Worm (Caenorhabditis elegans): ENCODE measurements around the gene T03F6.9.

T03F6.9 gene

DNA sequence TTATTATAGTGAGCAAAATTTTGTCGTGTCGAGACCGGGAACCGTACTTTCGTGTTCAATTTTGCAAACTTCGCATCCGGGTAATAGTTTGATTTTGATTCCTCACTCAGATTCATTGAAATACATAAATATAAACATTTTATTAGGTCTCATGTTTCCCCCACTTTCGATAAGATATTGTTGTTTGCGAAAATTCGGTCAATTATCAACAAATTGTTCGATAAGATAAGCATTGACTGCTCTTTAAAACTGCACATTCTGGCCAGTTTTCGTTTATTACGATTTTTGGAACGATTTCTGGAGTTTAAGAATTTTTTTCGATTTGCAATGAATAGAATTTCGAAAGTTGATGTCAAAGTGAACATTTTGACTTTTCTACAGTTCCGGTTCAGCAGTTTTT, 17.7 kb upstream of the T03F6.9 start:
- TF ChIP-seq K11D2.4 (GFP tag; IDR thresholded peaks at IDR 0.05) (no peak), Y53G8AR.9 (GFP tag; conservative IDR thresholded peaks at IDR 0.05) (no peak), nhr-80 (tag; optimal IDR thresholded peaks at IDR 0.05) (peak; percentile 43)

DNA sequence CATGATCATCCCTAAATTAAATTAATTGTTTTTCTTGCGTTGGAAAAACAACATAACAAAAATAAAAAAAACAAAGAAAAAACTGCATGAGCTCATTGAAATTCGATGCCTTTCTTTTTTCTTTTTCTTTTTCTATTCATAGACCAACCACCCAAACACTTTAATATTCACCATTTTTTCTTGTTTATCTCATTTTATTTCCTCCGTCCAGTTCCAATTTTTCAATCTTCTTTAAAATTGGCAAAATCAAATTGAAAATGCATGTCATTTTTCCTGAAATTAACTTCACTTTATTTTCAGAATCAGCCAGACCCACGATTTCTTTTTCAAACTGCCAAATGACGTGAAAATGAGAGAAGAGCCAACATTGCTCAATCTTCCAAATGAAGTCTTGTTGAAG, 15.0 kb upstream of the T03F6.9 start, which contains the start of gene T03F6.4:
TSS of gene T03F6.4 (plus strand) at position 301 of the 400 bp plus-strand sequence.
- TF ChIP-seq Y95B8A.8 (GFP tag; IDR thresholded peaks at IDR 0.05) (no peak), ztf-3 (GFP tag; optimal IDR thresholded peaks at IDR 0.05) (no peak), unc-130 (GFP tag; optimal IDR thresholded peaks at IDR 0.05) (no peak), ceh-27 (GFP tag; optimal IDR thresholded peaks at IDR 0.05) (no peak), die-1 (tag; optimal IDR thresholded peaks at IDR 0.05) (no peak), pbrm-1 (GFP tag; IDR thresholded peaks at IDR 0.05) (no peak)

DNA sequence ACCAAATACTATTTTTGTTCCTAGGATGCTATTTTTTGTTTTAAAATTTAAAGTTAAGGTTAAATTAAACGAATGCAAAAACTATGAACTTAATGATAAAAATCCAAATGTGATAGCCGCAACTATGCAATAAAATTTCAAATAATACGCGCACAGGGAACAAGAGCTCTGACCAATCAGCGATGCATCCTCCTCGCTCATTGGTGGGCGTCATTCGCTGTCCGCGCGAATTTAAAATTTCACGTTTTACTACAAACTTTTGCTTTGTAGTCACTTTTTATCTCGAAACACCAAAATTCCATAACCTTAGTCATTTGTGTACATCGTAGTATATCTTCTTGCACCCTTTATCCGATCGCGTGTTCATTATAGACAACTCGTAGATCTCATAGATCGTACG, 12.3 kb upstream of the T03F6.9 start:
- no peak for TF ChIP-seq ceh-27 (GFP tag; optimal IDR thresholded peaks at IDR 0.05)
- TF ChIP-seq somi-1 (GFP tag; optimal IDR thresholded peaks at IDR 0.05) = no peak
- no peak for TF ChIP-seq repo-1 (tag; optimal IDR thresholded peaks at IDR 0.05)
- no peak for TF ChIP-seq F52B5.7 (tag; optimal IDR thresholded peaks at IDR 0.05)
- TF ChIP-seq mes-4 (tag; optimal IDR thresholded peaks at IDR 0.05) = no peak
- TF ChIP-seq cebp-2 (GFP tag; IDR thresholded peaks at IDR 0.05) = no peak
- no peak for TF ChIP-seq F33H1.4 (GFP tag; IDR thresholded peaks at IDR 0.05)
- TF ChIP-seq Y56A3A.18 (GFP tag; IDR thresholded peaks at IDR 0.05) = no peak
- TF ChIP-seq F49E8.2 (tag; optimal IDR thresholded peaks at IDR 0.05; ENCODE audit: insufficient read depth) = no peak
- TF ChIP-seq lin-26 (GFP tag; IDR thresholded peaks at IDR 0.05) = no peak
- no peak for TF ChIP-seq nhr-80 (tag; optimal IDR thresholded peaks at IDR 0.05)
- no peak for TF ChIP-seq fkh-3 (tag; optimal IDR thresholded peaks at IDR 0.05)
- no peak for TF ChIP-seq ZK185.1 (tag; optimal IDR thresholded peaks at IDR 0.05; ENCODE audit: poor library complexity, severe bottlenecking)

DNA sequence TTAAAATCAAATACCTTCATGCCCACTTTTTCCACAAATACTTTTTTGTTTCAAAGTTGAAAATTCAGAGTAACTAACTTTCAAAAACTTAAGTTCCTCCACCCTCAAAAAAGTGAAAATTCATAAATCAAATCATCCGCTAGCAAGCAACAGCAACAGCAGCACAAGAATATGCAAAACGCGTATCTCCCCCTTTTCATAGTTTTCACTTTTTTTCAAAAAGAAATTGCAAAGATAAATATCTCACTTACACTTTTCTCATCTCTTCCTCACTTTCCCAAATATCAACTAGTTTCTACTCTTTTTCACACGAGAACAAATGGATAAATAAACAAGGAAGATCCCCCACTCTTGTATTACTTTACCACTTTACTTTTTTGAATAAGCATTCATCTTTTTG, 10.8 kb upstream of the T03F6.9 start:
- no peak for TF ChIP-seq athp-1 (tag; optimal IDR thresholded peaks at IDR 0.05)
- TF ChIP-seq hmg-20 (GFP tag; IDR thresholded peaks at IDR 0.05) = no peak
- no peak for TF ChIP-seq repo-1 (tag; optimal IDR thresholded peaks at IDR 0.05)
- TF ChIP-seq ceh-79 (tag; optimal IDR thresholded peaks at IDR 0.05) = no peak
- TF ChIP-seq mes-4 (tag; optimal IDR thresholded peaks at IDR 0.05) = no peak
- no peak for TF ChIP-seq egl-18 (GFP tag; IDR thresholded peaks at IDR 0.05)
- TF ChIP-seq egl-44 (GFP tag; IDR thresholded peaks at IDR 0.05) = no peak
- TF ChIP-seq dpff-1 (tag; optimal IDR thresholded peaks at IDR 0.05) = no peak
- TF ChIP-seq snpc-4 (GFP tag; optimal IDR thresholded peaks at IDR 0.05) = no peak
- TF ChIP-seq snpc-4 (tag; optimal IDR thresholded peaks at IDR 0.05) = no peak
- TF ChIP-seq aptf-3 (GFP tag; IDR thresholded peaks at IDR 0.05) = no peak
- no peak for TF ChIP-seq hsf-1 (GFP tag; IDR thresholded peaks at IDR 0.05)
- no peak for TF ChIP-seq lir-1 (GFP tag; conservative IDR thresholded peaks at IDR 0.05)
- TF ChIP-seq madf-3 (GFP tag; IDR thresholded peaks at IDR 0.05) = no peak
- TF ChIP-seq zfh-2 (GFP tag; conservative IDR thresholded peaks at IDR 0.05) = no peak
- TF ChIP-seq snpc-1.1 (tag; optimal IDR thresholded peaks at IDR 0.05; ENCODE audit: insufficient read depth) = no peak
- TF ChIP-seq ekl-4 (GFP tag; IDR thresholded peaks at IDR 0.05) = no peak
- TF ChIP-seq ztf-28 (GFP tag; IDR thresholded peaks at IDR 0.05) = no peak
- no peak for TF ChIP-seq F37B4.10 (GFP tag; IDR thresholded peaks at IDR 0.05)
